Worm (Caenorhabditis elegans): Measurements from ENCODE around the gene prp-38.

prp-38 gene

ce11 chrV:10773216-10773615 lies 32.6 kb downstream of the prp-38 start:
- TF ChIP-seq nhr-11 (tag; optimal IDR thresholded peaks at IDR 0.05) (no peak), R02D3.7 (tag; optimal IDR thresholded peaks at IDR 0.05) (no peak), lin-39 (tag; optimal IDR thresholded peaks at IDR 0.05) (no peak), sea-2 (GFP tag; optimal IDR thresholded peaks at IDR 0.05) (no peak), nhr-25 (tag; optimal IDR thresholded peaks at IDR 0.05) (no peak), ama-1 (optimal IDR thresholded peaks at IDR 0.05) (no peak), nhr-76 (tag; optimal IDR thresholded peaks at IDR 0.05) (no peak), egl-5 (tag; optimal IDR thresholded peaks at IDR 0.05) (no peak)

DNA sequence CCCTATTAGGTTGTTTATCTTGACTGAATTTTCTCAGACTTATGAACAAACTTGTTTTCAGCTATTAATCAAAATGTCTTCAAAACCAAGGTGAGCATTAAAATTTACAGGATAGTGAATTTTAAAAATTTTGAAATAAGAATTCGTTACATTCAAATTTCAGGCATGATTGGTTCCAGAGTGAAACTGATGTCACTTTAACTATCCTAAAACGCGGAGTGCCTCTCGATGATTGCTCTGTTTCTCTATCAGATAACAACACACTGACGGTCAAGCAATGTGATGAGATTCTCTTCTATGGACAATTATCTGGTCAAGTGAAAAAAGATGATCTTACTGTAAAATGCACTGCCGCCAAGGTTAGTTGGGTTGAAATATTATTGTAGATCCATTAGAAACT lies 34.4 kb downstream of the prp-38 start, which contains the start of gene D1054.3:
D1054.3 (plus strand) TSS at position 62 of the 400 bp plus-strand sequence.
- no peak for TF ChIP-seq nhr-25 (tag; optimal IDR thresholded peaks at IDR 0.05)
- TF ChIP-seq ceh-82 (tag; optimal IDR thresholded peaks at IDR 0.05) = no peak
- no peak for TF ChIP-seq aly-2 (tag; optimal IDR thresholded peaks at IDR 0.05)
- no peak for TF ChIP-seq nhr-23 (tag; optimal IDR thresholded peaks at IDR 0.05)
- TF ChIP-seq nhr-12 (tag; optimal IDR thresholded peaks at IDR 0.05) = no peak
- TF ChIP-seq nhr-28 (tag; optimal IDR thresholded peaks at IDR 0.05) = no peak
- no peak for TF ChIP-seq daf-12 (tag; optimal IDR thresholded peaks at IDR 0.05)
- no peak for TF ChIP-seq nhr-77 (tag; optimal IDR thresholded peaks at IDR 0.05)
- TF ChIP-seq elt-2 (tag; optimal IDR thresholded peaks at IDR 0.05) = no peak
- no peak for TF ChIP-seq lin-39 (tag; optimal IDR thresholded peaks at IDR 0.05)
- no peak for TF ChIP-seq unc-62 (GFP tag; optimal IDR thresholded peaks at IDR 0.05)
- no peak for TF ChIP-seq mml-1 (tag; optimal IDR thresholded peaks at IDR 0.05)
- TF ChIP-seq fos-1 (tag; optimal IDR thresholded peaks at IDR 0.05) = no peak
- TF ChIP-seq ceh-9 (tag; optimal IDR thresholded peaks at IDR 0.05) = no peak
- TF ChIP-seq eor-1 (tag; optimal IDR thresholded peaks at IDR 0.05) = no peak
- TF ChIP-seq pha-4 (tag; optimal IDR thresholded peaks at IDR 0.05) = no peak
- TF ChIP-seq lin-15B (tag; optimal IDR thresholded peaks at IDR 0.05) = no peak
- no peak for TF ChIP-seq nhr-67 (tag; optimal IDR thresholded peaks at IDR 0.05)
- TF ChIP-seq egl-27 (tag; optimal IDR thresholded peaks at IDR 0.05) = no peak
- TF ChIP-seq ceh-16 (tag; optimal IDR thresholded peaks at IDR 0.05) = no peak

DNA sequence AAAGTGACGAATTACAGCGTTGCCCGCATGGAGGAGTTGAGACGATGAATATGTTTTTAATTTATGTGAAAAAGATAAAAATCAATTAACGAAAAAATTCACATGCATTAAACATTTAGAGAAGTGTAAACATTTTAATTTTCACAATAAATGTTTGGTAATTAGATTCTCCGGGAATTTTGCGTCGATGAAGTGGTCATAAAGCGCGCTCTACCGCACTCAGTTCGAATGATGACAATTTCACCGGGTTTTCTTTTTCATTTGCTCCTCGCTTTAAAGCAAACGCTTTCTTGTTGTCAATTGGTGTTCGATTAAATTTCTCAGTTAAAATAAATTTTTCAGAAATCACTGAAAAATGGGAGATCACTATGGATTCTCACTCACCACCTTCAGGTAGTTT lies 35.8 kb downstream of the prp-38 start, which contains the start of the genes D1054.1 and pas-2:
D1054.1 (minus strand) TSS at position 192 of the 400 bp plus-strand sequence.
pas-2 (plus strand) TSS at position 343 of the 400 bp plus-strand sequence.
- TF ChIP-seq hmg-11 (tag; optimal IDR thresholded peaks at IDR 0.05) (no peak), ceh-28 (tag; optimal IDR thresholded peaks at IDR 0.05) (no peak), mml-1 (tag; optimal IDR thresholded peaks at IDR 0.05) (no peak), snpc-4 (tag; optimal IDR thresholded peaks at IDR 0.05) (peak; percentile 49), zag-1 (tag; optimal IDR thresholded peaks at IDR 0.05) (no peak), pha-4 (tag; optimal IDR thresholded peaks at IDR 0.05) (peak; percentile 47), elt-1 (tag; optimal IDR thresholded peaks at IDR 0.05) (no peak), nhr-11 (tag; optimal IDR thresholded peaks at IDR 0.05) (no peak), pqm-1 (tag; optimal IDR thresholded peaks at IDR 0.05) (peak; percentile 1), skn-1 (tag; optimal IDR thresholded peaks at IDR 0.05) (peak; percentile 83), nhr-237 (tag; optimal IDR thresholded peaks at IDR 0.05) (no peak), aly-2 (tag; optimal IDR thresholded peaks at IDR 0.05) (no peak), lsy-12 (tag; optimal IDR thresholded peaks at IDR 0.05) (no peak), elt-2 (tag; optimal IDR thresholded peaks at IDR 0.05) (peak; percentile 19), egl-5 (tag; optimal IDR thresholded peaks at IDR 0.05) (peak; percentile 71), eor-1 (tag; optimal IDR thresholded peaks at IDR 0.05) (no peak), ztf-4 (tag; optimal IDR thresholded peaks at IDR 0.05) (no peak), nhr-43 (tag; optimal IDR thresholded peaks at IDR 0.05; ENCODE audit: poor library complexity, severe bottlenecking) (no peak), tbx-2 (tag; optimal IDR thresholded peaks at IDR 0.05) (no peak), ceh-9 (tag; optimal IDR thresholded peaks at IDR 0.05) (no peak), nhr-23 (tag; optimal IDR thresholded peaks at IDR 0.05) (no peak), lin-39 (tag; optimal IDR thresholded peaks at IDR 0.05) (peak; percentile 37), lin-15B (tag; optimal IDR thresholded peaks at IDR 0.05) (peak; percentile 20), fkh-10 (GFP tag; optimal IDR thresholded peaks at IDR 0.05) (no peak), nhr-25 (tag; optimal IDR thresholded peaks at IDR 0.05) (no peak), nhr-12 (tag; optimal IDR thresholded peaks at IDR 0.05) (no peak), egl-27 (tag; optimal IDR thresholded peaks at IDR 0.05) (no peak), ceh-82 (tag; optimal IDR thresholded peaks at IDR 0.05) (no peak), nhr-67 (tag; optimal IDR thresholded peaks at IDR 0.05) (no peak)
